Fruit fly (Drosophila melanogaster): ENCODE measurements around the gene Noc1.

The Noc1 gene

dm6 chr3L:11062441-11062840 is 12.1 kb upstream of the Noc1 start, which contains the start of gene CG32069:
CG32069 (minus strand) TSS chr3L:11062614.
- TF ChIP-seq fru (GFP tag; optimal IDR thresholded peaks at IDR 0.05), result no peak
- no peak for TF ChIP-seq CG9705 (GFP tag; optimal IDR thresholded peaks at IDR 0.05)
- no peak for TF ChIP-seq foxo (GFP tag; optimal IDR thresholded peaks at IDR 0.05)
- no peak for TF ChIP-seq lola (GFP tag; optimal IDR thresholded peaks at IDR 0.05)
- no peak for TF ChIP-seq Rel (GFP tag; optimal IDR thresholded peaks at IDR 0.05)
- no peak for TF ChIP-seq Rel (tag; optimal IDR thresholded peaks at IDR 0.05)
- no peak for TF ChIP-seq rgr (GFP tag; optimal IDR thresholded peaks at IDR 0.05)
- TF ChIP-seq br (GFP tag; optimal IDR thresholded peaks at IDR 0.05), result no peak
- no peak for TF ChIP-seq woc (GFP tag; optimal IDR thresholded peaks at IDR 0.05)
- no peak for TF ChIP-seq Mio (GFP tag; optimal IDR thresholded peaks at IDR 0.05)
- no peak for TF ChIP-seq tai (GFP tag; optimal IDR thresholded peaks at IDR 0.05)

dm6 chr3L:11064689-11065088 is 9.9 kb upstream of the Noc1 start, which contains the start of the genes CG32075, CG45101 and SuUR:
CG32075 (minus strand) TSS chr3L:11064941.
CG45101 (plus strand) TSS chr3L:11064991.
SuUR (plus strand) TSS chr3L:11064991.
- TF ChIP-seq dsf (GFP tag; optimal IDR thresholded peaks at IDR 0.05; ENCODE audit: borderline replicate concordance), result peak; percentile 87
- TF ChIP-seq CG32264 (GFP tag; optimal IDR thresholded peaks at IDR 0.05), result peak; percentile 41
- peak; percentile 98 for TF ChIP-seq Myc (optimal IDR thresholded peaks at IDR 0.05)
- TF ChIP-seq Hnf4 (GFP tag; optimal IDR thresholded peaks at IDR 0.05), result peak; percentile 93
- TF ChIP-seq Abd-B (GFP tag; optimal IDR thresholded peaks at IDR 0.05), result no peak
- TF ChIP-seq sage (GFP tag; optimal IDR thresholded peaks at IDR 0.05), result no peak
- TF ChIP-seq sv (GFP tag; optimal IDR thresholded peaks at IDR 0.05), result peak; percentile 90
- peak; percentile 92 for TF ChIP-seq rgr (GFP tag; optimal IDR thresholded peaks at IDR 0.05)
- peak; percentile 85 for TF ChIP-seq fru (GFP tag; optimal IDR thresholded peaks at IDR 0.05)
- TF ChIP-seq h (GFP tag; optimal IDR thresholded peaks at IDR 0.05), result peak; percentile 92
- TF ChIP-seq pan (optimal IDR thresholded peaks at IDR 0.05), result no peak
- TF ChIP-seq ey (GFP tag; optimal IDR thresholded peaks at IDR 0.05), result peak; percentile 90
- TF ChIP-seq HLH106 (tag; optimal IDR thresholded peaks at IDR 0.05), result peak; percentile 89
- TF ChIP-seq dl (GFP tag; optimal IDR thresholded peaks at IDR 0.05; ENCODE audit: insufficient read depth in 1 of 2, partially characterized antibody in 2 of 2), result no peak
- no peak for TF ChIP-seq CrebA (GFP tag; optimal IDR thresholded peaks at IDR 0.05; ENCODE audit: borderline replicate concordance)
- peak; percentile 85 for TF ChIP-seq CG9705 (GFP tag; optimal IDR thresholded peaks at IDR 0.05)
- peak; percentile 87 for TF ChIP-seq OdsH (GFP tag; optimal IDR thresholded peaks at IDR 0.05)
- peak; percentile 43 to 90 for TF ChIP-seq foxo (GFP tag; optimal IDR thresholded peaks at IDR 0.05)
- TF ChIP-seq psq (GFP tag; optimal IDR thresholded peaks at IDR 0.05), result peak; percentile 80
- TF ChIP-seq GATAd (GFP tag; optimal IDR thresholded peaks at IDR 0.05), result peak; percentile 74
- no peak for TF ChIP-seq Rel (GFP tag; optimal IDR thresholded peaks at IDR 0.05)
- TF ChIP-seq Rel (tag; optimal IDR thresholded peaks at IDR 0.05), result peak; percentile 46
- peak; percentile 65 for TF ChIP-seq Hr83 (GFP tag; optimal IDR thresholded peaks at IDR 0.05; ENCODE audit: poor library complexity, severe bottlenecking)
- TF ChIP-seq Jra (GFP tag; optimal IDR thresholded peaks at IDR 0.05), result peak; percentile 88
- no peak for TF ChIP-seq dmrt93B (GFP tag; optimal IDR thresholded peaks at IDR 0.05)
- TF ChIP-seq Sp1 (GFP tag; optimal IDR thresholded peaks at IDR 0.05), result peak; percentile 78
- peak; percentile 85 for TF ChIP-seq br (GFP tag; optimal IDR thresholded peaks at IDR 0.05)
- TF ChIP-seq woc (GFP tag; optimal IDR thresholded peaks at IDR 0.05), result peak; percentile 94
- TF ChIP-seq Dif (GFP tag; optimal IDR thresholded peaks at IDR 0.05; ENCODE audit: partially characterized antibody), result no peak

- TF ChIP-seq dsf (GFP tag; optimal IDR thresholded peaks at IDR 0.05; ENCODE audit: borderline replicate concordance) (no peak), Rel (GFP tag; optimal IDR thresholded peaks at IDR 0.05) (no peak), Rel (tag; optimal IDR thresholded peaks at IDR 0.05) (peak; percentile 34)
These were observed 8.7 kb upstream of the Noc1 start for dm6 chr3L:11065850-11066249.

- TF ChIP-seq ey (GFP tag; optimal IDR thresholded peaks at IDR 0.05) (no peak), Hr78 (GFP tag; optimal IDR thresholded peaks at IDR 0.05) (no peak), Dif (GFP tag; optimal IDR thresholded peaks at IDR 0.05; ENCODE audit: partially characterized antibody) (no peak), Jra (GFP tag; optimal IDR thresholded peaks at IDR 0.05) (no peak), pan (optimal IDR thresholded peaks at IDR 0.05) (no peak), Hnf4 (GFP tag; optimal IDR thresholded peaks at IDR 0.05) (no peak), sv (GFP tag; optimal IDR thresholded peaks at IDR 0.05) (no peak), brk (GFP tag; optimal IDR thresholded peaks at IDR 0.05) (no peak), Dfd (GFP tag; optimal IDR thresholded peaks at IDR 0.05) (no peak), jim (GFP tag; optimal IDR thresholded peaks at IDR 0.05) (no peak), dmrt93B (GFP tag; optimal IDR thresholded peaks at IDR 0.05) (no peak), h (GFP tag; optimal IDR thresholded peaks at IDR 0.05) (no peak), foxo (GFP tag; optimal IDR thresholded peaks at IDR 0.05) (no peak), dl (GFP tag; optimal IDR thresholded peaks at IDR 0.05; ENCODE audit: insufficient read depth in 1 of 2, partially characterized antibody in 2 of 2) (no peak), fru (GFP tag; optimal IDR thresholded peaks at IDR 0.05) (no peak), sage (GFP tag; optimal IDR thresholded peaks at IDR 0.05) (no peak), br (GFP tag; optimal IDR thresholded peaks at IDR 0.05) (no peak), rgr (GFP tag; optimal IDR thresholded peaks at IDR 0.05) (no peak)
These were observed 4.8 kb upstream of the Noc1 start, which contains the start of gene CG6310 for dm6 chr3L:11069764-11070163. CG6310 (minus strand) TSS chr3L:11069864.

Data from whole organism, wandering third instar larva.